Fruit fly (Drosophila melanogaster): ENCODE results near the gene CG9522.

Gene CG9522

DNA sequence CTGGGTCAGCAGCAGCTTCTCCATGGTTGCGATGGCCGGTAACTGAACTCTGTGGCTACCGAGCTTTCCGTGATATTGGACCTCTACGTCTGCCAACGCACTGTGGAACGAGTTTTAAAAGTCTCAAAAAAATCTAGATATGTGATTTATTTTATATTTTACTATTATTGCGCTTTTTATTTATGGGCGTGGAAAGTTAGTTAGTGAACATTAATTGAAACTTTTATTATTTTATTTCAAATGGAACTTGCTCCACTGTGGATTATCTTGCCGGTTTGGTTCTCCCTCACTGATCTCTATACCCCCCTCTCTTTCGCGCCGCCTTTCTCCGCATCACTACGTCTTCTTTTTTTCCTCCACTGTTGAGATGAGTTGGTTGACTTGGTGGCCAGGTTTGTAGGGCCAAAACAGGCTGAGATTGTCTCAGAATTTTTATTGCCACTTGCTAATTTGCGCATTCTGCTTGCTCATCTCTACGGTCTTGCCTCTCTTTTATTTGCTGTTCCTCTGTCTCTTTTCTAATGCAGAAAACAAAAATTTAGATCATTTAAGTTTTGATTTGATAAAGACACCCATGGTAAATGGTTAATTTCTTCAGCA lies at the start of gene CG9522:
Gene CG9522 (minus strand): TSS at position 54 of the 600 bp plus-strand sequence.
- TF ChIP-seq noc (tag; optimal IDR thresholded peaks at IDR 0.05), result peak; percentile 78

DNA sequence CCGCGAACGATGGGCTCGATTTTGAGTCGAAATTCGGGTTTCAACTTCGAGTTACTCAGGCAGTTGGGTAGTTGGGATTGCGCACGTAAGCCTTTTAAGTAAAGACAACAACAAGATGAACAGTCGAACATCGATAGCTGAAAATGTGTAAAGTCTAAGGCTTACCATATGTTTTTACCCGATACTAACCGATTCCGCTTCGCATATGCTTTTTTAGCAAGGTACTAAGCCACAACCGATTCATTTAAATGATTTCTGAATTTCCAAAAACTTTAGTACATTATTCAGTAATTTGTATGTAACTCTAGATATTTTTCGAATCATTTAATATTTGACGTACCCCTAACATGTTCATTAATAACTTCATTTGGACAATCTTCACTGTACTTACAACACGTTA lies 49.0 kb upstream of the CG9522 start:
- no peak for TF ChIP-seq noc (tag; optimal IDR thresholded peaks at IDR 0.05)

DNA sequence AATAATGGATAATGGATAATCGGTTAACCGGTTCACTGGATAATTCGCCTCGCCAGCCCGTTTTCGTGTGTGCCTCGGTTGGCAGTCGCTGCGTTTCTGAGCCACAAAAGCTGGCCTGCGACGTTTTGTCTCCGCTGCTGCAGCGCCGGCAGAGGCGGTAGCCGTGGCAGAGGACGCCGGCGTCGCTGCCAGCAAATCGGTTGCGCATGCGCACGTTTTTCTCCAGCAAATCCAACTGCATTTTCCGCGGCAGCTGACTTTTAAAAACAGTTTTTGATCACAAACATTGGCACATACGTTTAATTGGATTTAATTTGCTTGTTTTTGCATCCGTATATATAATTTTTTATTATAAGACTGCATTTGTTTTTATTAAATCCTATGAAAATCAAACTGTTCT lies 48.2 kb upstream of the CG9522 start, which contains the start of gene CG9514:
Gene CG9514 (minus strand): TSS at position 101 of the 400 bp plus-strand sequence.
- TF ChIP-seq noc (tag; optimal IDR thresholded peaks at IDR 0.05), result no peak

DNA sequence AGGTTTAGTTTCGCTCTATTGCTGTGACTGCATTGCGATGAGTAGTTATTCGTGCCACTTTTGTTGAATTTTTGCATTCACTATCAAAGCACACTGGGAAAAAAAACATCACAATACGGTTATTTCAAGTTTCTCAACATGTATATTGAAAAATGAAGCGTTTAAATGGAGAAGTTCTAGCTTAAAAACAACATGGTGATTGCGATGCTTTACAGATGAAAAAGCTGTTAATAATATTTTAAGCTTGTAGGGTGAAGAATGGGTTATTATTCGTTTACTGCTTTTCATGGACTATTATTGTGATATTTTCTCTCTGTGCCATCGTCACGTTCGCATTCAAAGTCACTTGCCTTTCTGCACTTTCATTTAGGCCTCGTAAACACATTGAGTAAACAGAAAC lies 47.7 kb upstream of the CG9522 start:
- no peak for TF ChIP-seq noc (tag; optimal IDR thresholded peaks at IDR 0.05)

DNA sequence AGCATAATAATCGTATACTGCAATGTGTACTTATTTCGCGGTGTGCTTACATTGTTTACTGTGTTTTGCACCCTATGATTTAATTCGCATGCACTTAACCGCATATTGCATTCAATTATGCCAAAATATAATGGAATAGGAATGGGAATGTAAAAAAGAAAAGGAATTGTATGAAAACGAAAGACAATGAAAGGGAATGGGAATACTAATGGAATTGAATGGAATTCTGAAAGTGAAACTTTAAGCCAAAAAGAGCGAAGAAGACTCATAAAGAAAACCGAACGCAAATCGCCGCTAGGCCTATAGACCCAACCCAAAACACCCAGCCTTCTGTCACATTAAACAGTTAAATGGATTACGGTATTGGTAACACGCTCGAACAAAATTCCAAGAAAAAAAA lies 45.3 kb upstream of the CG9522 start:
- no peak for TF ChIP-seq noc (tag; optimal IDR thresholded peaks at IDR 0.05)

DNA sequence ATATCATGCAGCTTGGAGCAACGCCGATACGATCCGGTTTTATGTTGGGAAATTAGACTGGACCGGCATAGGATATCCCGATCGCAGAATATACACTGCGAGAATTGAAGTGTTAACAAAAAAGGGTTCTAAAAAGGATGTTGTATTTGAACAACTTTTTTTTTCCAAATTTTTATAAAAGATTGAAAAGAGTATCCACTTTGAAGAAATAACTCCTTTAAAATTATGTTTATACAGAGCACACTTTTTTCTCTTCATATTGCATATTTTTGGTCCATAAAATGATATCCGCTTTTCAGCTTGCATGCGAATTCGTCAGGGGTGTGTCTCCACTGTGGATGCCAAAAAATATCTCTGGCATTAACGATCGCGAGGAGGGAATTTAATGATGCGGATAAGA lies 43.7 kb upstream of the CG9522 start:
- no peak for TF ChIP-seq noc (tag; optimal IDR thresholded peaks at IDR 0.05)

DNA sequence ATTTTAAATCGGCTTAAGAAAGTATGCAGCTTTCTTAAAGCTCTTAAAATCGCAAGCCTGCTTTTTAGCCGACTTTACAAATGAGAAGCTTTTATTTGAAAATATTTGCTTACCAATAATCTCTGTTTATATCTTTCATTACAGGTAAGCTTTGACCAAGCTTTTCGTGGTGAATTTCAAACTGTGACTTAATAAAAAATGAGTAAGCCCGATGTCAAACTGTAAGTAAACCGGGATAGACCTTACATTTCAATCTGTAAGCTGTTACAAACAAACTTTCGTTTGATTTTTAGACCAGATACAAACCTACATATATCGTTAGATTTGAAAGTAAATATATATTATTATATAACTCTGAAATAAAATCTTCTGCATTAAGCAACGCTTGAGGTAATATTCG lies 36.9 kb upstream of the CG9522 start:
- no peak for TF ChIP-seq noc (tag; optimal IDR thresholded peaks at IDR 0.05)

DNA sequence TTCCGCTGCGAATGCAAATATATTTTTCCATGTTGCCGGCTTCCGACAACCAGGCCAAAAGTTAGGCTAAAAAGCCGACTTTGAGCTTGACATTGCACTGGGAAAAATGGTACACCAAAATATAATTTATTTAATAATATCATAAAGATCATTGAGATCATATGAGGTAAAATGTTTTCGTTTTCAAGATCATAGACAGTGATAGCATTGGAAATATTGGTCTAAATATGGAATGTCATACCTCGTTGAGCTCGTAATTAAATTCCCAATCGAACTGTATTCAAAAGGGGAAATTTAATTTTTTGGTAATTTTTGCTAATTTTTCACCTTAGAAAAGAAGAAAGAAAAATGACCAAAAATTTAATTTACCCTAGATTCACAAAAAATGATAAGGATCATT lies 35.4 kb upstream of the CG9522 start:
- no peak for TF ChIP-seq noc (tag; optimal IDR thresholded peaks at IDR 0.05)

DNA sequence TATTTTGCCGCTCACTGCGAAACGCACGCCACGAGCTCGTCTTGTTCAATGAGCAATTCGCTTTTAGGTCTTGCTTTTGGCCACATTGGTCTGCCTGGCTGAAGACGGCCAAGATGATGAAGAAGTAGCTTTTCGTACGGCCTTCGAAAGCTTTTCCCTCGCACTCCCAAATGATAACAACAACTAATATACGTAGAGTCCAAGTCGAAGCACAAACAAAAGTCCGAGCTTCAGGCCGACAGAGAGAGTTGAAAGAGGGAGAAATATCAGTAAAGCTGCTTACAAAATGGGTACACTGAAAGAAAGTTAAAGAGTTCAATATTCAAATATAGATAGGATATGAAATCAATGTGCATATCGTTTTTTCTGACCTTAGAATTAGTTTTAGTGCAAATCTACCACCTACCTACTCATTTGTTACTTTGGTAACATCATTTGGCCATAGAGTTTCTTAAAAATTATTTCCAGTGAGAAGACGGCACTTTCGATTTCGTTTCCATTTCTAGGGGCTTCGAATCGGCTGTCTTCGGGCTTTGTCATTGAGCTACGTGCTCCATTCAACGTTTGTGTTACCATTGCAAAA lies 34.0 kb upstream of the CG9522 start, which contains the start of the genes CG45064 and CG45065:
Gene CG45064 (minus strand): TSS at position 51 of the 583 bp plus-strand sequence.
Gene CG45065 (minus strand): TSS at position 51 of the 583 bp plus-strand sequence.
- peak; percentile 89 for TF ChIP-seq noc (tag; optimal IDR thresholded peaks at IDR 0.05)

DNA sequence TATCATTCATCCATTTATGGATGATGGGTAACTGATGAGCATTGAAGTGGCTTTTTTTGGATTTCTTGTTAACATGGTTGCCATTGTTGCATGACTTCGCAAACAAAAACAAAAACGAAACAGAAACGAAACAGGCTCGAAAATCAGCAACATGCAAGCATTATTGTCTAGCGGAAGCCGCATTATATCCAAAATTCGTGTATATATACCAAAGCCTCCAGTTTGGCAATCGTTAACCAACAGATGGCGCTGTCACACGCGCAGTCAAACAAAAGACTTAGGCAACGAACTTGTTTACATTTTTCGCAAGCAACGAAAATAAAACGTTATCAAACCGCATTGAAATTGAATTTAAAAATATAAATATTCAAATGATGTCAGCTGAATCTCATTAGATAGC lies 30.3 kb upstream of the CG9522 start:
- TF ChIP-seq noc (tag; optimal IDR thresholded peaks at IDR 0.05), result no peak

DNA sequence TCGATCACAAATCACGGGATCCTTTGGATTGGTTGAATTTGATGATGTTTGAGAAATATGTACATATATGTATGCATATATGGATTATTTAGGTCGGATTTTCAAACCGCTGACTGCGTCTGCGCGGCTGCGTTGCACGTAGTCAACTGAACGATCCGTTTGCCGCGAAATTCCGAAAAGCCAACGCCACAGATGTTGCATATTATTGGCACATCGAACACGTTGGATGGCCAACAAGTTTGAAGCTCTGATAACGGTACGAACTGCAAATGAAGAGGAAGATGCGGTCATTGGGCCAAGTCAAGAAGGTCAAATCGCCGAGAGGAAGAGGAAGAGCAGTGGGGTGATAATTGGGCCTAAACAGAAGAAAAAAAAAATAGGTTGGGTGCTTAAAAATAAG lies 22.4 kb upstream of the CG9522 start, which contains the start of gene CG9518:
Gene CG9518 (minus strand): TSS at position 154 of the 400 bp plus-strand sequence.
- TF ChIP-seq noc (tag; optimal IDR thresholded peaks at IDR 0.05), result no peak

DNA sequence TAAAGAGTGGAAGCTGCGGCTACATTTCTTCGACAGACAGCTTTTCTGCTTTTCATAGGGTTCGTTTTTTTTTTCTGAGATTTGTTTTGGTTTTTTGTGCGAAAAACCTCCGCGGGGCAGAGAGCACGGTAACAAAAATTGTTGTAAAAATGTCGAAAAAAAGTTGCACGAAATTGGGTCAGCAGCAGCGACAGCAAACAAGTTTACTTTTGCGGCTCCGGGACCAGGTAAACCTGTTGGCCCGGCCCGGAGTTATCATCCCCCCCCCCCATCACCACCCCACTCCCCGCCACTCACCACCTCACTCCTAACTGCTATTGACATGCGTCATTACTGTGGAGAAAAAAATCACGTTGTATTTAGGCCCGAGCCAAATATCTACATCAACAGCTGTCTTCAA lies 19.8 kb upstream of the CG9522 start:
- no peak for TF ChIP-seq noc (tag; optimal IDR thresholded peaks at IDR 0.05)

DNA sequence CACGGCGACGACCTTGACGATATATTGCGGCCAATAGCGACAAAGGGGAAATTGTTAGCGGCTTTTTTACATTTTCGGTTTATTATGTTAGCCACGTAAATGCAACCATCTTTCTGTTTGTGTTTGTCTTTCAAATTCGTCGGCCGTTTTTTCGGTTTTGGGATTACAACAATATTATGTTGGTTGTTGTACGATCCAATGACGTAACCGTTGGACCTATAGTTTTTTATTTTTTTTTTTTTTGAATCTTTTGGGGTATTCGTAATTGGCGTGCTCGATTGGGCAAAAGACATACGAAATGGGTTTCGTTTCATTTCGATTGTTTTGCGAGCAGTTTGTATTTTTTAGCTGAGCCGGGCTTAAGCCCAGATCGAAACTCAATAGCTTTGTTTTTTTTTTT lies 18.3 kb upstream of the CG9522 start:
- no peak for TF ChIP-seq noc (tag; optimal IDR thresholded peaks at IDR 0.05)

DNA sequence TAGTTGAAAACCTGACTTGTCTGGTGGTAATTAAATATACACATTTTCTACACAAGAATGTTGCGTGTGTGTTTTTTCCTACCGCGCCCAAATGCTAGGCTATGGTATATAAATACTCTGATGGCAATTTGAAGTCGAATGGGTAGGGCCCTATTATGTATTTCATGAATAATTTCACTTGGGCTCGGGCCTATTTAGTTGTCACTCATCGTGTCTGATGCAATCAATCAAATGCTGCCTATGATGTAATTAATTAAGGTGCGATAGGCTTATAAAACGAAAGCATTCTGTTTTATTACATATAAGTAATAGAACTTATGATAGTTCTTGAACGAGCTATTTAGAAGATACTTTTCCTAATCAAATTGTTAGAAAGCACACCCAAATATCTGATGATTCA lies 13.9 kb upstream of the CG9522 start:
- no peak for TF ChIP-seq noc (tag; optimal IDR thresholded peaks at IDR 0.05)

DNA sequence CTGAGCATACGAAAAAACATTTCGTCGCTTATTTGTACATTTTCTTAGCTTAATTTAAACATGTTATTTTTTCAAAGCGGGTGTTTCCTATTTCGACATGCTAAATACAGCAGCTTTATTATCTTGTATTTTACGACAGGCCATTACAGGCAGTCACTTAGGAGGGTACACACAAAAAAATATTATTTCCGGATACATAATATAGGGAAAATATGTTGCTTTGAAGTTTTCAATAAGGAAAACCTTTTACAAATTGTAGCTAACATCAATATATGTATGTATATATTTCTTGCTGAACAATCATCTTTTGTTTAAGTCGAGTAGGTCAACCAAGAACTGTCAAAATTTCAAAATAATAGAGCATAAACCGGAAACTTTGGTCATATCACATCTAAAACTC lies 10.3 kb upstream of the CG9522 start, which contains the start of gene CG46399:
Gene CG46399 (plus strand): TSS at position 301 of the 400 bp plus-strand sequence.
- TF ChIP-seq noc (tag; optimal IDR thresholded peaks at IDR 0.05), result no peak

DNA sequence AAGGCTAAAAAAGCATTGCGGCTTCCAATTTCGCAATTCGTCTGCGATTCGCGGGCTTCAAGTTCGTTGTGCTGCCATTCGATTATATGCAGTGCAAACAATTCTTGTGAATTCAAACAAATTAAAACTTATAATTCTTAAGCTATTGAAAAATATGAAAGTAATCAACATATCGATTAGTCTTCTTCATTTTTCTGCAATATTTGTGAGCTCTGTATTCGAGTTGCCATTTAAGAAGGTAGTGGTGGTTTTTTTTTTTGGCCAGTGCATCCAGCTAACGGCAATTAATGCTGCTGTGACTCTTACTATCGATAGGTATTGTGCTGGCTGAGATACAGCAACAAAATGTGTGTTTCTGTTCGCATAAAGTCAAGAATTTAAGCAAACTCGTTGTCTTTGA lies 9.3 kb upstream of the CG9522 start:
- no peak for TF ChIP-seq noc (tag; optimal IDR thresholded peaks at IDR 0.05)

DNA sequence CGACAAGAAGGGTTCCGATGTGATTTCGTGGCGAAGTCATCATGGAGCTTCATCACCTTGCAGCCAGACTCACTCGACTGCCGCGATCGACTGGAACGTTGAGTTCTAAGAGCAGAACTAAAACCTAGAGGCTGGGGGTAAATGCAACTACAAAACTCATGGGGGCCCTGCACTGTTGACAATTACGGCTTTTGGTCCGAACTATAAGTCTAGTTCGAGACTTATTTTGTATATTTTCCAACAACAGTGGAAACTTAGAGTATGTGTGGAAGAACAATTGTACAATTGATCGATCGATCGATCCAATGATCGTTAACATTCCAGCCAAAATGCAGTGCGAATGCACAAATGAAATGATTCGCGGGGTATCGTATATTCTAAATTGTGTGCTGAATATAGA lies 7.7 kb upstream of the CG9522 start, which contains the start of gene CG9519:
Gene CG9519 (minus strand): TSS at position 101 of the 400 bp plus-strand sequence.
- no peak for TF ChIP-seq noc (tag; optimal IDR thresholded peaks at IDR 0.05)

Data from whole organism, larva.